Fruit fly (Drosophila melanogaster) whole organism, embryonic: Measurements from ENCODE around the gene Vha16-2.

Experiments used
- Abd-B ChIP-seq: fragments of 200-800 bp; sonication (Bioruptor generic); optimal IDR thresholded peaks from 2 replicates; lab custom pipeline; 2018; ENCODE audit warnings: missing biosample characterization, mild to moderate bottlenecking, missing genetic modification characterization, moderate library complexity
- Adf1 ChIP-seq: fragments of 200-800 bp; sonication (Bioruptor generic); IDR thresholded peaks from 2 replicates; pipeline ENCODE4 v1.3.6; 2022; ENCODE audit warnings: missing biosample characterization, missing genetic modification characterization
- Asciz ChIP-seq: fragments of 200-800 bp; sonication (Bioruptor generic); optimal IDR thresholded peaks from 2 replicates; lab custom pipeline; 2017; ENCODE audit warnings: missing biosample characterization, mild to moderate bottlenecking, missing genetic modification characterization, missing genetic modification reagents
- Bgb ChIP-seq: fragments of 200-800 bp; sonication (Bioruptor generic); IDR thresholded peaks from 2 replicates; pipeline ENCODE4 v1.3.6; 2022; ENCODE audit warnings: missing biosample characterization, missing genetic modification characterization; ENCODE audit not compliant: partially characterized antibody
- Blimp-1 ChIP-seq: fragments of 200-800 bp; sonication (Bioruptor generic); optimal IDR thresholded peaks from 3 replicates; lab custom pipeline; 2018; ENCODE audit warnings: missing biosample characterization, missing genetic modification characterization, mild to moderate bottlenecking, moderate library complexity, missing genetic modification reagents
- CG10209 ChIP-seq: fragments of 200-800 bp; sonication (Bioruptor generic); optimal IDR thresholded peaks from 3 replicates; lab custom pipeline; 2017; ENCODE audit warnings: missing biosample characterization, mild to moderate bottlenecking, missing genetic modification characterization, missing genetic modification reagents
- CG14441 ChIP-seq: fragments of 200-800 bp; sonication (Bioruptor generic); IDR thresholded peaks from 2 replicates; pipeline ENCODE4 v1.3.6; 2022; ENCODE audit warnings: missing biosample characterization, missing genetic modification characterization
- CG15696 ChIP-seq: fragments of 200-800 bp; sonication (Bioruptor generic); optimal IDR thresholded peaks from 2 replicates; lab custom pipeline; 2019; ENCODE audit warnings: missing biosample characterization, mild to moderate bottlenecking, missing genetic modification characterization, moderate library complexity
- CG1602 ChIP-seq: fragments of 200-800 bp; sonication (Bioruptor generic); optimal IDR thresholded peaks from 3 replicates; lab custom pipeline; 2016; ENCODE audit warnings: missing biosample characterization, missing genetic modification characterization
- CG17361 ChIP-seq: fragments of 200-800 bp; sonication (Bioruptor generic); IDR thresholded peaks from 3 replicates; pipeline ENCODE4 v1.3.6; 2022; ENCODE audit warnings: missing biosample characterization, missing genetic modification characterization
- CG17829 ChIP-seq: fragments of 200-800 bp; optimal IDR thresholded peaks from 2 replicates; lab custom pipeline; 2019; ENCODE audit warnings: missing biosample characterization, mild to moderate bottlenecking, missing genetic modification characterization, moderate library complexity
- CG18476 ChIP-seq: fragments of 200-800 bp; sonication (Bioruptor generic); optimal IDR thresholded peaks from 2 replicates; lab custom pipeline; 2016; ENCODE audit warnings: missing biosample characterization, mild to moderate bottlenecking, missing genetic modification characterization
- CG18599 ChIP-seq: fragments of 200-800 bp; sonication (Bioruptor generic); optimal IDR thresholded peaks from 3 replicates; lab custom pipeline; 2017; ENCODE audit warnings: missing biosample characterization, missing genetic modification characterization, mild to moderate bottlenecking, moderate library complexity, missing genetic modification reagents
- CG2116 ChIP-seq: fragments of 200-800 bp; sonication (Bioruptor generic); optimal IDR thresholded peaks from 3 replicates; lab custom pipeline; 2018; ENCODE audit warnings: missing biosample characterization, mild to moderate bottlenecking, missing genetic modification characterization
- CG2120 ChIP-seq: fragments of 200-800 bp; sonication (Bioruptor generic); optimal IDR thresholded peaks from 3 replicates; lab custom pipeline; 2016; ENCODE audit warnings: missing biosample characterization, missing genetic modification characterization
- CG2129 ChIP-seq: fragments of 200-800 bp; sonication (Bioruptor generic); IDR thresholded peaks from 2 replicates; pipeline ENCODE4 v1.3.6; 2022; ENCODE audit warnings: missing biosample characterization, missing genetic modification characterization; ENCODE audit not compliant: partially characterized antibody
- CG2678 ChIP-seq: fragments of 200-800 bp; sonication (Bioruptor generic); optimal IDR thresholded peaks from 3 replicates; lab custom pipeline; 2019; ENCODE audit warnings: missing biosample characterization, mild to moderate bottlenecking, missing genetic modification characterization, moderate library complexity
- CG3281 ChIP-seq: fragments of 200-800 bp; sonication (Bioruptor generic); optimal IDR thresholded peaks from 3 replicates; lab custom pipeline; 2017; ENCODE audit warnings: missing biosample characterization, mild to moderate bottlenecking, missing genetic modification characterization
- CG8388 ChIP-seq: fragments of 200-800 bp; sonication (Bioruptor generic); optimal IDR thresholded peaks from 2 replicates; lab custom pipeline; 2019; ENCODE audit warnings: missing biosample characterization, mild to moderate bottlenecking, missing genetic modification characterization, moderate library complexity
- CG8924 ChIP-seq: fragments of 200-800 bp; optimal IDR thresholded peaks from 3 replicates; lab custom pipeline; 2019; ENCODE audit warnings: missing biosample characterization, mild to moderate bottlenecking, missing genetic modification characterization, moderate library complexity
- CG9797 ChIP-seq: fragments of 200-800 bp; sonication (Bioruptor generic); optimal IDR thresholded peaks from 3 replicates; lab custom pipeline; 2018; ENCODE audit warnings: missing biosample characterization, mild to moderate bottlenecking, missing genetic modification characterization
- Drgx ChIP-seq: fragments of 200-800 bp; sonication (Bioruptor generic); IDR thresholded peaks from 2 replicates; pipeline ENCODE4 v1.3.6; 2022; ENCODE audit warnings: missing biosample characterization, missing genetic modification characterization
- Fer1 ChIP-seq: fragments of 200-800 bp; sonication (Bioruptor generic); optimal IDR thresholded peaks from 2 replicates; lab custom pipeline; 2017; ENCODE audit warnings: missing biosample characterization, mild to moderate bottlenecking, missing genetic modification characterization
- HmgZ ChIP-seq: fragments of 200-800 bp; sonication (Bioruptor generic); optimal IDR thresholded peaks from 2 replicates; lab custom pipeline; 2018; ENCODE audit warnings: missing biosample characterization, mild to moderate bottlenecking, missing genetic modification characterization
- Hmr ChIP-seq: fragments of 200-800 bp; sonication (Bioruptor generic); optimal IDR thresholded peaks from 3 replicates; lab custom pipeline; 2017; ENCODE audit warnings: mild to moderate bottlenecking, missing biosample characterization, missing genetic modification reagents, missing genetic modification characterization
- Lim3 ChIP-seq: fragments of 200-800 bp; sonication (Bioruptor generic); IDR thresholded peaks from 2 replicates; pipeline ENCODE4 v1.3.6; 2022; ENCODE audit warnings: missing biosample characterization, missing genetic modification characterization
- Nf-YB ChIP-seq: fragments of 200-800 bp; sonication (Bioruptor generic); optimal IDR thresholded peaks from 3 replicates; lab custom pipeline; 2019; ENCODE audit warnings: missing biosample characterization, mild to moderate bottlenecking, missing genetic modification characterization, moderate library complexity
- Sox100B ChIP-seq: fragments of 200-800 bp; sonication (Bioruptor generic); optimal IDR thresholded peaks from 3 replicates; lab custom pipeline; 2018; ENCODE audit warnings: missing biosample characterization, mild to moderate bottlenecking, missing genetic modification characterization
- Ssrp ChIP-seq: fragments of 200-800 bp; sonication (Bioruptor generic); optimal IDR thresholded peaks from 2 replicates; lab custom pipeline; 2018; ENCODE audit warnings: missing biosample characterization, mild to moderate bottlenecking, missing genetic modification characterization, moderate library complexity
- amos ChIP-seq: fragments of 200-800 bp; sonication (Bioruptor generic); IDR thresholded peaks from 2 replicates; pipeline ENCODE4 v1.3.6; 2022; ENCODE audit warnings: missing biosample characterization, missing genetic modification characterization; ENCODE audit not compliant: partially characterized antibody
- dm ChIP-seq: fragments of 200-800 bp; sonication (Bioruptor generic); optimal IDR thresholded peaks from 3 replicates; lab custom pipeline; 2016; ENCODE audit warnings: missing biosample characterization, missing genetic modification characterization
- dmrt11E ChIP-seq: fragments of 200-800 bp; sonication (Bioruptor generic); optimal IDR thresholded peaks from 3 replicates; lab custom pipeline; 2018; ENCODE audit warnings: missing biosample characterization, mild to moderate bottlenecking, missing genetic modification characterization, moderate library complexity
- ewg ChIP-seq: fragments of 200-800 bp; sonication (Bioruptor generic); optimal IDR thresholded peaks from 3 replicates; lab custom pipeline; 2017; ENCODE audit warnings: mild to moderate bottlenecking, missing biosample characterization, missing genetic modification reagents, missing genetic modification characterization
- fd3F ChIP-seq: fragments of 200-800 bp; sonication (Bioruptor generic); optimal IDR thresholded peaks from 2 replicates; lab custom pipeline; 2018; ENCODE audit warnings: missing biosample characterization, mild to moderate bottlenecking, missing genetic modification characterization, moderate library complexity
- gcm2 ChIP-seq: fragments of 200-800 bp; sonication (Bioruptor generic); optimal IDR thresholded peaks from 2 replicates; lab custom pipeline; 2016; ENCODE audit warnings: missing biosample characterization, missing genetic modification characterization
- gem ChIP-seq: fragments of 200-800 bp; sonication (Bioruptor generic); optimal IDR thresholded peaks from 2 replicates; lab custom pipeline; 2019; ENCODE audit warnings: missing biosample characterization, mild to moderate bottlenecking, missing genetic modification characterization, moderate library complexity
- knrl ChIP-seq: fragments of 200-800 bp; sonication (Bioruptor generic); IDR thresholded peaks from 3 replicates; pipeline ENCODE4 v1.3.6; 2022; ENCODE audit warnings: missing biosample characterization, missing genetic modification characterization; ENCODE audit not compliant: partially characterized antibody
- mirr ChIP-seq: fragments of 200-800 bp; sonication (Bioruptor generic); optimal IDR thresholded peaks from 3 replicates; lab custom pipeline; 2018; ENCODE audit warnings: missing biosample characterization, mild to moderate bottlenecking, missing genetic modification characterization
- nerfin-1 ChIP-seq: fragments of 200-800 bp; sonication (Bioruptor generic); optimal IDR thresholded peaks from 3 replicates; lab custom pipeline; 2019; ENCODE audit warnings: missing biosample characterization, mild to moderate bottlenecking, missing genetic modification characterization, moderate library complexity
- nmo ChIP-seq: fragments of 200-800 bp; sonication (Bioruptor generic); optimal IDR thresholded peaks from 2 replicates; lab custom pipeline; 2018; ENCODE audit warnings: missing biosample characterization, mild to moderate bottlenecking, missing genetic modification characterization, moderate library complexity
- phol ChIP-seq: fragments of 200-800 bp; sonication (Bioruptor generic); optimal IDR thresholded peaks from 3 replicates; lab custom pipeline; 2018; ENCODE audit warnings: missing biosample characterization, mild to moderate bottlenecking, missing genetic modification characterization, moderate library complexity
- pita ChIP-seq: fragments of 200-800 bp; sonication (Bioruptor generic); optimal IDR thresholded peaks from 2 replicates; lab custom pipeline; 2017; ENCODE audit warnings: missing biosample characterization, mild to moderate bottlenecking, missing genetic modification characterization
- prd ChIP-seq, 3 experiments: fragments of >200 bp in 2 of 3; fragments of 200-800 bp in 1 of 3; sonication (Bioruptor generic) in 1 of 3; optimal IDR thresholded peaks in 2 of 3; IDR thresholded peaks in 1 of 3; 2 replicates in 2 of 3; 3 replicates in 1 of 3; pipeline versions ENCODE4 v1.3.6 to Lab custom; 2017 to 2022; ENCODE audit warnings: missing biosample characterization in 1 of 3, missing genetic modification characterization in 1 of 3
- ranshi ChIP-seq: fragments of 200-800 bp; sonication (Bioruptor generic); IDR thresholded peaks from 2 replicates; pipeline ENCODE4 v1.3.6; 2022; ENCODE audit warnings: missing biosample characterization, missing genetic modification characterization
- sima ChIP-seq: fragments of 200-800 bp; sonication (Bioruptor generic); optimal IDR thresholded peaks from 2 replicates; lab custom pipeline; 2016; ENCODE audit warnings: missing biosample characterization, missing genetic modification characterization
- sisA ChIP-seq: fragments of 200-800 bp; sonication (Bioruptor generic); IDR thresholded peaks from 2 replicates; pipeline ENCODE4 v1.3.6; 2022; ENCODE audit warnings: missing biosample characterization, missing genetic modification characterization
- slp2 ChIP-seq: fragments of 200-800 bp; sonication (Bioruptor generic); optimal IDR thresholded peaks from 2 replicates; lab custom pipeline; 2016; ENCODE audit warnings: missing biosample characterization, missing genetic modification characterization
- stc ChIP-seq: fragments of 200-800 bp; sonication (Bioruptor generic); IDR thresholded peaks from 2 replicates; pipeline ENCODE4 v1.3.6; 2022; ENCODE audit warnings: missing biosample characterization, missing genetic modification characterization
- trem ChIP-seq: fragments of 200-800 bp; optimal IDR thresholded peaks from 3 replicates; lab custom pipeline; 2019; ENCODE audit warnings: missing biosample characterization, mild to moderate bottlenecking, missing genetic modification characterization, moderate library complexity

Gene Vha16-2

dm6 chr3L:11450535-11450934, 24.2 kb upstream of the Vha16-2 start (continued):
- TF ChIP-seq CG14441 (GFP tag; lab: Robert Waterston, UW) (no peak), CG8924 (tag; lab: Kevin White, UChicago) (peak; percentile 51), dm (GFP tag; lab: Kevin White, UChicago) (no peak), gcm2 (GFP tag; lab: Kevin White, UChicago) (no peak), sisA (0 out of 2 replicates have a peak, but pooled peaks have one; percentile 17), amos (GFP tag; lab: Robert Waterston, UW) (no peak), Sox100B (GFP tag; lab: Kevin White, UChicago) (peak; percentile 38), fd3F (GFP tag; lab: Kevin White, UChicago) (no peak), mirr (GFP tag; lab: Kevin White, UChicago) (no peak), CG2120 (GFP tag; lab: Kevin White, UChicago) (no peak), Hmr (peak; percentile 51), pita (GFP tag; lab: Kevin White, UChicago) (no peak), Nf-YB (peak; percentile 22), Bgb (GFP tag; lab: Robert Waterston, UW) (no peak), Adf1 (no peak), nmo (GFP tag; lab: Kevin White, UChicago) (peak; percentile 31), knrl (GFP tag; lab: Robert Waterston, UW) (no peak), gem (tag; lab: Kevin White, UChicago) (peak; percentile 70), nerfin-1 (tag; lab: Kevin White, UChicago) (peak; percentile 5), HmgZ (tag; lab: Kevin White, UChicago) (no peak), CG17361 (peak; percentile 50; the same call in 1 of the 3 replicates), CG17829 (tag; lab: Kevin White, UChicago) (peak; percentile 34), Fer1 (GFP tag; lab: Kevin White, UChicago) (peak; percentile 59), Lim3 (GFP tag; lab: Robert Waterston, UW) (no peak), Drgx (no peak), ewg (GFP tag; lab: Kevin White, UChicago) (no peak), stc (GFP tag; lab: Robert Waterston, UW) (peak; percentile 32; the same call in 1 of the 2 replicates), Blimp-1 (GFP tag; lab: Kevin White, UChicago) (peak; percentile 54), trem (peak; percentile 43), CG8388 (GFP tag; lab: Kevin White, UChicago) (peak; percentile 30), CG18599 (peak; percentile 69), phol (tag; lab: Kevin White, UChicago) (peak; percentile 47), CG3281 (GFP tag; lab: Kevin White, UChicago) (peak; percentile 40), Asciz (GFP tag; lab: Kevin White, UChicago) (peak; percentile 10), ranshi (GFP tag; lab: Robert Waterston, UW) (peak; percentile 45; the same call in 1 of the 2 replicates), CG2116 (GFP tag; lab: Kevin White, UChicago) (no peak), CG2678 (peak; percentile 57), Ssrp (tag; lab: Kevin White, UChicago) (peak; percentile 30), sima (no peak), slp2 (GFP tag; lab: Kevin White, UChicago) (no peak), CG18476 (GFP tag; lab: Kevin White, UChicago) (no peak), CG15696 (tag; lab: Kevin White, UChicago) (peak; percentile 24), CG9797 (GFP tag; lab: Kevin White, UChicago) (no peak), CG10209 (GFP tag; lab: Kevin White, UChicago) (peak; percentile 36), prd (optimal IDR thresholded peaks at IDR 0.05; lab: Kevin White, UChicago) (no peak), prd (GFP tag; IDR thresholded peaks at IDR 0.05; lab: Robert Waterston, UW) (peak; percentile 67; the same call in 2 of the 3 replicates), CG2129 (no peak), CG1602 (GFP tag; lab: Kevin White, UChicago) (peak; percentile 24), Abd-B (GFP tag; lab: Kevin White, UChicago) (peak; percentile 19), dmrt11E (tag; lab: Kevin White, UChicago) (peak; percentile 55)
